Worm (Caenorhabditis elegans): ENCODE results near the gene nhr-91.

Gene nhr-91

ce11 chrX:15281248-15281647, 27.9 kb upstream of the nhr-91 start (continued):
- TF ChIP-seq F39B2.1 (GFP tag; IDR thresholded peaks at IDR 0.05) = no peak
- TF ChIP-seq sdz-38 (tag; optimal IDR thresholded peaks at IDR 0.05) = no peak
- TF ChIP-seq chd-7 (tag; optimal IDR thresholded peaks at IDR 0.05) = no peak
- TF ChIP-seq somi-1 (GFP tag; optimal IDR thresholded peaks at IDR 0.05) = no peak
- TF ChIP-seq ztf-28 (GFP tag; IDR thresholded peaks at IDR 0.05) = no peak
- 0 out of 2 replicates have a peak, but pooled peaks have one; percentile 20 for TF ChIP-seq dox-1 (GFP tag; IDR thresholded peaks at IDR 0.05)
- TF ChIP-seq bed-2 (GFP tag; IDR thresholded peaks at IDR 0.05) = no peak
- TF ChIP-seq nfya-2 (GFP tag; IDR thresholded peaks at IDR 0.05) = no peak
- TF ChIP-seq ets-4 (GFP tag; optimal IDR thresholded peaks at IDR 0.05) = no peak
- TF ChIP-seq aptf-2 (GFP tag; conservative IDR thresholded peaks at IDR 0.05) = no peak
- no peak for TF ChIP-seq nhr-90 (tag; optimal IDR thresholded peaks at IDR 0.05)
- peak; percentile 70 for TF ChIP-seq nhr-80 (tag; optimal IDR thresholded peaks at IDR 0.05)
- no peak for TF ChIP-seq snpc-4 (GFP tag; optimal IDR thresholded peaks at IDR 0.05)
- TF ChIP-seq snpc-4 (tag; optimal IDR thresholded peaks at IDR 0.05) = no peak
- TF ChIP-seq C06A6.2 (GFP tag; conservative IDR thresholded peaks at IDR 0.05) = no peak
- peak; percentile 30 for TF ChIP-seq ceh-27 (GFP tag; optimal IDR thresholded peaks at IDR 0.05)
- no peak for TF ChIP-seq sea-2 (GFP tag; IDR thresholded peaks at IDR 0.05)
- no peak for TF ChIP-seq hsf-1 (GFP tag; IDR thresholded peaks at IDR 0.05)
- no peak for TF ChIP-seq ztf-6 (GFP tag; IDR thresholded peaks at IDR 0.05)
- no peak for TF ChIP-seq B0336.3 (GFP tag; IDR thresholded peaks at IDR 0.05)
- 0 out of 2 replicates have a peak, but pooled peaks have one; percentile 17 for TF ChIP-seq madf-3 (GFP tag; IDR thresholded peaks at IDR 0.05)
- TF ChIP-seq lag-1 (GFP tag; IDR thresholded peaks at IDR 0.05) = no peak
- TF ChIP-seq ceh-40 (GFP tag; IDR thresholded peaks at IDR 0.05) = no peak
- TF ChIP-seq ztf-3 (GFP tag; optimal IDR thresholded peaks at IDR 0.05) = no peak
- no peak for TF ChIP-seq nfyb-1 (GFP tag; IDR thresholded peaks at IDR 0.05)
- no peak for TF ChIP-seq die-1 (tag; optimal IDR thresholded peaks at IDR 0.05)
- no peak for TF ChIP-seq rcor-1 (GFP tag; IDR thresholded peaks at IDR 0.05)
- no peak for TF ChIP-seq lin-40 (tag; optimal IDR thresholded peaks at IDR 0.05)
- no peak for TF ChIP-seq ztf-18 (tag; optimal IDR thresholded peaks at IDR 0.05)
- TF ChIP-seq hlh-26 (GFP tag; conservative IDR thresholded peaks at IDR 0.05) = no peak

ce11 chrX:15283740-15284139, 25.4 kb upstream of the nhr-91 start, which contains the start of gene jud-4:
TSS of gene jud-4 (plus strand) at chrX:15284115.
- TF ChIP-seq ztf-3 (GFP tag; optimal IDR thresholded peaks at IDR 0.05) (no peak), lsl-1 (GFP tag; optimal IDR thresholded peaks at IDR 0.05) (no peak), hmg-1.2 (GFP tag; IDR thresholded peaks at IDR 0.05) (no peak), snpc-1.1 (tag; optimal IDR thresholded peaks at IDR 0.05; ENCODE audit: insufficient read depth) (no peak), dpff-1 (tag; optimal IDR thresholded peaks at IDR 0.05) (no peak), somi-1 (GFP tag; optimal IDR thresholded peaks at IDR 0.05) (no peak), lin-35 (GFP tag; optimal IDR thresholded peaks at IDR 0.05) (no peak), sea-2 (GFP tag; IDR thresholded peaks at IDR 0.05) (no peak), Y79H2A.3 (GFP tag; conservative IDR thresholded peaks at IDR 0.05) (no peak), Y67H2A.10 (GFP tag; conservative IDR thresholded peaks at IDR 0.05) (no peak), ZK185.1 (tag; optimal IDR thresholded peaks at IDR 0.05; ENCODE audit: poor library complexity, severe bottlenecking) (no peak), ccch-3 (GFP tag; optimal IDR thresholded peaks at IDR 0.05) (no peak), aptf-2 (GFP tag; conservative IDR thresholded peaks at IDR 0.05) (no peak), tlf-1 (GFP tag; optimal IDR thresholded peaks at IDR 0.05) (no peak), egl-44 (GFP tag; IDR thresholded peaks at IDR 0.05) (no peak)

All from whole organism, young adult.